Worm (Caenorhabditis elegans) whole organism, mixed stage, embryonic: ENCODE results near the gene glrx-3.
"Not testable (repeated sequence)": the region's sequence is repeated elsewhere in the genome, so short reads cannot be mapped to it uniquely, and the experiment has no call there.

Experiments used
- blmp-1 ChIP-seq: fragments of 150-350 bp; optimal IDR thresholded peaks from 2 replicates; lab custom pipeline; 2014; ENCODE audit warnings: missing biosample characterization, missing genetic modification characterization
- ceh-39 ChIP-seq: fragments of 150-350 bp; optimal IDR thresholded peaks from 2 replicates; lab custom pipeline; 2014; ENCODE audit warnings: missing biosample characterization, missing genetic modification characterization
- ceh-43 ChIP-seq: fragments of 200-800 bp; sonication (Bioruptor generic); optimal IDR thresholded peaks from 2 replicates; lab custom pipeline; 2018; ENCODE audit warnings: mild to moderate bottlenecking, missing genetic modification characterization, moderate library complexity, missing compliant biosample characterization
- ceh-83 ChIP-seq: fragments of 200-800 bp; sonication (Bioruptor generic); optimal IDR thresholded peaks from 2 replicates; lab custom pipeline; 2018; ENCODE audit warnings: mild to moderate bottlenecking, missing genetic modification characterization, missing compliant biosample characterization
- ces-1 ChIP-seq: fragments of 150-350 bp; optimal IDR thresholded peaks from 2 replicates; lab custom pipeline; 2014; ENCODE audit warnings: missing biosample characterization, missing genetic modification reagents, missing genetic modification characterization
- cnd-1 ChIP-seq: fragments of 200-800 bp; sonication (Bioruptor generic); optimal IDR thresholded peaks from 2 replicates; lab custom pipeline; 2018; ENCODE audit warnings: mild to moderate bottlenecking, missing genetic modification characterization, missing compliant biosample characterization
- elt-1 ChIP-seq: sonication (generic microtip); optimal IDR thresholded peaks from 2 replicates; lab custom pipeline; 2017; ENCODE audit warnings: missing genetic modification characterization, mild to moderate bottlenecking, missing compliant biosample characterization, antibody characterized with exemption, moderate library complexity, borderline replicate concordance; ENCODE audit not compliant: insufficient read depth
- elt-3 ChIP-seq: fragments of 150-350 bp; optimal IDR thresholded peaks from 2 replicates; lab custom pipeline; 2014; ENCODE audit warnings: missing biosample characterization, missing genetic modification characterization
- flh-1 ChIP-seq: fragments of 200-800 bp; sonication (Bioruptor generic); optimal IDR thresholded peaks from 2 replicates; lab custom pipeline; 2018; ENCODE audit warnings: mild to moderate bottlenecking, missing genetic modification characterization, moderate library complexity, missing compliant biosample characterization
- ham-2 ChIP-seq: fragments of 200-800 bp; sonication (Bioruptor generic); optimal IDR thresholded peaks from 2 replicates; lab custom pipeline; 2018; ENCODE audit warnings: mild to moderate bottlenecking, missing genetic modification characterization, missing compliant biosample characterization
- hlh-1 ChIP-seq: fragments of 150-350 bp; optimal IDR thresholded peaks from 2 replicates; lab custom pipeline; 2014; ENCODE audit warnings: missing biosample characterization, missing genetic modification reagents, missing genetic modification characterization
- lin-13 ChIP-seq: fragments of 150-350 bp; optimal IDR thresholded peaks from 2 replicates; lab custom pipeline; 2014; ENCODE audit warnings: missing biosample characterization, missing genetic modification characterization
- lin-32 ChIP-seq: fragments of 200-800 bp; sonication (Bioruptor generic); optimal IDR thresholded peaks from 2 replicates; lab custom pipeline; 2018; ENCODE audit warnings: mild to moderate bottlenecking, missing genetic modification characterization, missing compliant biosample characterization
- mls-2 ChIP-seq: sonication (generic microtip); optimal IDR thresholded peaks from 2 replicates; lab custom pipeline; 2016; ENCODE audit warnings: mild to moderate bottlenecking, missing genetic modification characterization, moderate library complexity, missing compliant biosample characterization
- nhr-2 ChIP-seq: fragments of 150-350 bp; optimal IDR thresholded peaks from 2 replicates; lab custom pipeline; 2014; ENCODE audit warnings: missing biosample characterization, missing genetic modification characterization
- nhr-237 ChIP-seq: fragments of 150-350 bp; optimal IDR thresholded peaks from 2 replicates; lab custom pipeline; 2014; ENCODE audit warnings: missing biosample characterization, missing genetic modification characterization
- nhr-28 ChIP-seq: fragments of 150-350 bp; optimal IDR thresholded peaks from 2 replicates; lab custom pipeline; 2014; ENCODE audit warnings: missing biosample characterization, missing genetic modification characterization
- nhr-76 ChIP-seq: sonication (generic microtip); optimal IDR thresholded peaks from 2 replicates; lab custom pipeline; 2017; ENCODE audit warnings: missing biosample characterization, missing genetic modification characterization
- sem-2 ChIP-seq: fragments of 200-800 bp; sonication (Bioruptor generic); optimal IDR thresholded peaks from 2 replicates; lab custom pipeline; 2018; ENCODE audit warnings: mild to moderate bottlenecking, missing genetic modification characterization, missing compliant biosample characterization
- sptf-1 ChIP-seq: sonication (generic microtip); optimal IDR thresholded peaks from 2 replicates; lab custom pipeline; 2017; ENCODE audit warnings: mild to moderate bottlenecking, missing genetic modification characterization, moderate library complexity, missing compliant biosample characterization
- tbx-8 ChIP-seq: fragments of 200-800 bp; sonication (Bioruptor generic); optimal IDR thresholded peaks from 2 replicates; lab custom pipeline; 2018; ENCODE audit warnings: mild to moderate bottlenecking, missing genetic modification characterization, moderate library complexity, missing compliant biosample characterization
- unc-120 ChIP-seq: sonication (generic microtip); optimal IDR thresholded peaks from 2 replicates; lab custom pipeline; 2017; ENCODE audit warnings: missing genetic modification characterization, missing compliant biosample characterization; ENCODE audit not compliant: poor library complexity, severe bottlenecking
- unc-39 ChIP-seq: fragments of 150-350 bp; optimal IDR thresholded peaks from 2 replicates; lab custom pipeline; 2014; ENCODE audit warnings: missing biosample characterization, missing genetic modification characterization
- unc-62 ChIP-seq: fragments of 150-350 bp; optimal IDR thresholded peaks from 2 replicates; lab custom pipeline; 2014; ENCODE audit warnings: missing biosample characterization, missing genetic modification reagents, missing genetic modification characterization
- ztf-11 ChIP-seq: fragments of 150-350 bp; optimal IDR thresholded peaks from 2 replicates; lab custom pipeline; 2014; ENCODE audit warnings: missing biosample characterization, missing genetic modification characterization

Gene glrx-3

DNA sequence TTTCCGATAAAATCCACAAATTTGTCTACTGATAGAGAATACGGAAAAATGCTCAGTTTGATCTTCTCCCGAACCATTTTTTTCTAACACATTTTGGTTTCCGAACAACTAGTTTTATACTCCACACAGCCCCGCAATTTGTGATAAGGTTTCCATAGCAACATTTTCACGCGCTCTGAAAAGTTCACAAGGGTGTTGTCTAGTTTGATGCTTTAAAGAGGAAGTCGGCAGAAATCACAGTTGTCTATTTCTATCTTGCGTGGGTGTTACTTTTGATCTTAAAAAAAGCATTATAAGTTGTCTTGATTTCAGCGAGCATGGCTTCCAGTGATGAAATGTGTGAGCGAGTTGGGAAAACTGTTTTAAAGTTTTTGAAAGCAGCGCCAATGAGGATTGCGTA, 41.4 kb downstream of the glrx-3 start, which contains the start of gene ZC132.3:
Gene ZC132.3, minus strand, starts transcription at position 101 of the 400 bp plus-strand sequence.
- TF ChIP-seq ces-1 (GFP tag; lab: Kevin White, UChicago), result no peak
- TF ChIP-seq nhr-28 (tag; lab: Kevin White, UChicago), result no peak
- TF ChIP-seq unc-62 (GFP tag; lab: Kevin White, UChicago), result no peak
- TF ChIP-seq ceh-83 (GFP tag; lab: Kevin White, UChicago), result no peak

DNA sequence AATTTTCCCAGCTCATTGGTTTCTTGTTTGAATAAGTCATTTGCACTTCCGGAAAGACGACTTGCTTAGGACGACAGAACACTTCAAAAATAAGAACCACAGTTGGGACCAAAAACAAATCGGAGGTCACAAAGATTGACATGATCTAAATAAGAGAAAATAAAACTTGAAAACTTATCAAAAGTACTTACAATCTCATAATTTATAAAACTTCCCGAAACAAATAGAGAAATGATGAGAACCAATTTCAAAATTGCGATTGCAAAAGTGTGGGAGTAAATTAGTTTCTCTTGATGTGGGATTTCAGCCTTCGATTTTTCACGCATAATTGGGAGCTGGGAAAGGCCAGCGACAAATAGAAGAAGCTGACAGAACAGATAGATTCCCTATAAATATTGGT, 42.5 kb downstream of the glrx-3 start, which contains the start of gene ZC132.11:
Gene ZC132.11, minus strand, starts transcription at position 101 of the 400 bp plus-strand sequence.
- TF ChIP-seq unc-62 (GFP tag; lab: Kevin White, UChicago) (no peak), blmp-1 (tag; lab: Kevin White, UChicago) (no peak), lin-32 (GFP tag; lab: Kevin White, UChicago) (no peak), unc-39 (tag; lab: Kevin White, UChicago) (no peak), tbx-8 (GFP tag; lab: Kevin White, UChicago) (no peak), hlh-1 (tag; lab: Kevin White, UChicago) (no peak), sptf-1 (tag; lab: Kevin White, UChicago) (no peak), ztf-11 (tag; lab: Kevin White, UChicago) (no peak), nhr-2 (tag; lab: Kevin White, UChicago) (no peak)

DNA sequence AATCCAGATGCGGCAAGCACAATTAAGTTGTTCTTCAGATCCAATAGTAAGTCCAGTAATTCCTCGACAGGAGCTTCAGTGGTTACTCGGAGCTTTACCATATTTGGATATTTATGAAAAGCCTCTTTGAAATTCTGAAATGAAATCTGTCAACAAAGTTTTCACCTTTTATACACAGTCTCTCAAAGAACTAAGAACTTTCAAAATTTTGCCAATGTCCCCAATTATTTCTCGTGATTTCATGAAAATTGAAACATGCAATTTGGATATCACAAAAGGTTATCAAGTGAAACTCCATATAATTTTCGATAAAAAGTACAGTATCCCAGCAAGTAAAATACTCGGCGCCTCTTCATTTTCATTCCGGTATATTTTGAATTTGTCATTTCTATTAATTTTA, 45.2 kb downstream of the glrx-3 start, which contains the start of gene F47D2.11:
Gene F47D2.11, minus strand, starts transcription at position 101 of the 400 bp plus-strand sequence.
- TF ChIP-seq lin-32 (GFP tag; lab: Kevin White, UChicago) (no peak), unc-120 (tag; lab: Kevin White, UChicago) (no peak), ham-2 (GFP tag; lab: Kevin White, UChicago) (no peak), ztf-11 (tag; lab: Kevin White, UChicago) (no peak), mls-2 (tag; lab: Kevin White, UChicago) (no peak), cnd-1 (no peak), nhr-2 (tag; lab: Kevin White, UChicago) (no peak), hlh-1 (tag; lab: Kevin White, UChicago) (no peak), ceh-39 (no peak), elt-3 (tag; lab: Kevin White, UChicago) (no peak), blmp-1 (tag; lab: Kevin White, UChicago) (no peak), elt-1 (tag; lab: Kevin White, UChicago) (no peak), nhr-237 (no peak), ceh-43 (no peak), ces-1 (GFP tag; lab: Kevin White, UChicago) (no peak), sem-2 (GFP tag; lab: Kevin White, UChicago) (no peak), flh-1 (GFP tag; lab: Kevin White, UChicago) (no peak)
- TF ChIP-seq, all 35 proteins: peak for 0

DNA sequence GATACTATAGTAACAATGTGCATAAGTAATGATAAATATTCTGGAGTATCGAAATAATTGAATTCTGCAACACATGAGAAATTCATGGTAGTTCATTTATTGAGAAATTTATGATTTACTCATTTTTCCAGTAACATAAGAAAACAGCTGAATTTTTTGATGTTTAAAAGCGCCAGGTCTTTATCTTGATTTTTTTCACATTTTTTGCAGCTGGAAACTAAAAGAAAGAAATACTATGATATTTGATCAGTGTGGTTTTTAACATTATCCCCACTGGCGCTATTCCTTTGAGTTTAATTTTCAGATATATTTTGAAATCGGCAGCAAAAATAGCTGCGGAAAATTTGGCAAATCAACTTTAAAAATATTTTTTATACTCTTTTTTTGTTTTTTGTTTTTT, 47.7 kb downstream of the glrx-3 start, which contains the start of gene srh-194:
Gene srh-194, minus strand, starts transcription at position 101 of the 400 bp plus-strand sequence.
- TF ChIP-seq unc-120, elt-1, nhr-76 (tag; lab: Kevin White, UChicago): not testable (repeated sequence)

DNA sequence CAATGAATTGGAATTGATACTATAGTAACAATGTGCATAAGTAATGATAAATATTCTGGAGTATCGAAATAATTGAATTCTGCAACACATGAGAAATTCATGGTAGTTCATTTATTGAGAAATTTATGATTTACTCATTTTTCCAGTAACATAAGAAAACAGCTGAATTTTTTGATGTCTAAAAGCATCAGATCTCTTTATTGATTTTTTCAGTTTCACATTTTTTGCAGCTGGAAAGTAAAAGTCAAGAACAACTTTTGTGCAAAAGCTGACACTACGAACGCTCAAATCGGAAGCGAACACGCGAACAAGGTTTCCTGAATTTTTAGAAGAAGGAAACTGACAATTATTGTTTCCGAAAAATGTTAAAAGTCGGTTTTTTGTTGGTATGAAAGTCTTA, 51.0 kb downstream of the glrx-3 start, which contains the start of gene srh-193:
Gene srh-193, minus strand, starts transcription at position 101 of the 400 bp plus-strand sequence.
- not testable (repeated sequence) for TF ChIP-seq lin-13; hlh-1 (tag; lab: Kevin White, UChicago); tbx-8 (GFP tag; lab: Kevin White, UChicago)
